Fruit fly (Drosophila melanogaster): ENCODE data around the gene comt.

Gene comt

dm6 chrX:13236516-13237245, 22.1 kb upstream of the comt start, which contains the start of gene CG32639:
Gene CG32639 (minus strand): TSS chrX:13236566.
- TF ChIP-seq CG33017 (tag; optimal IDR thresholded peaks at IDR 0.05): no peak
- no peak for TF ChIP-seq cnc (optimal IDR thresholded peaks at IDR 0.05)
- TF ChIP-seq CG7101 (tag; optimal IDR thresholded peaks at IDR 0.05): no peak
- no peak for TF ChIP-seq CG14711 (tag; optimal IDR thresholded peaks at IDR 0.05)
- TF ChIP-seq bab1 (GFP tag; optimal IDR thresholded peaks at IDR 0.05): no peak
- no peak for TF ChIP-seq CG12768 (GFP tag; optimal IDR thresholded peaks at IDR 0.05)
- TF ChIP-seq ovo (GFP tag; optimal IDR thresholded peaks at IDR 0.05): no peak
- TF ChIP-seq cic (GFP tag; optimal IDR thresholded peaks at IDR 0.05): no peak
- no peak for TF ChIP-seq CG11617 (GFP tag; optimal IDR thresholded peaks at IDR 0.05)
- TF ChIP-seq tj (GFP tag; optimal IDR thresholded peaks at IDR 0.05): no peak
- TF ChIP-seq toe (GFP tag; optimal IDR thresholded peaks at IDR 0.05): no peak
- no peak for TF ChIP-seq Clk (GFP tag; optimal IDR thresholded peaks at IDR 0.05)
- TF ChIP-seq CG7045 (GFP tag; optimal IDR thresholded peaks at IDR 0.05): no peak
- no peak for TF ChIP-seq pad (GFP tag; optimal IDR thresholded peaks at IDR 0.05)
- no peak for TF ChIP-seq Crg-1 (GFP tag; optimal IDR thresholded peaks at IDR 0.05)
- TF ChIP-seq Hr96 (GFP tag; optimal IDR thresholded peaks at IDR 0.05): no peak
- TF ChIP-seq CG1620 (GFP tag; optimal IDR thresholded peaks at IDR 0.05): no peak
- no peak for TF ChIP-seq Mnt (GFP tag; optimal IDR thresholded peaks at IDR 0.05)

- TF ChIP-seq CG7101 (tag; optimal IDR thresholded peaks at IDR 0.05) (peak; percentile 13), cic (GFP tag; optimal IDR thresholded peaks at IDR 0.05) (no peak), tj (GFP tag; optimal IDR thresholded peaks at IDR 0.05) (peak; percentile 78), CG7045 (GFP tag; optimal IDR thresholded peaks at IDR 0.05) (peak; percentile 22), CG33017 (tag; optimal IDR thresholded peaks at IDR 0.05) (peak; percentile 5), CG14711 (tag; optimal IDR thresholded peaks at IDR 0.05) (peak; percentile 13)
Measured at dm6 chrX:13238294-13238917, 20.4 kb upstream of the comt start.

dm6 chrX:13240812-13241211, 18.0 kb upstream of the comt start:
- TF ChIP-seq cnc (optimal IDR thresholded peaks at IDR 0.05) (no peak), CG33017 (tag; optimal IDR thresholded peaks at IDR 0.05) (no peak), CG5204 (GFP tag; optimal IDR thresholded peaks at IDR 0.05) (no peak), CG11617 (GFP tag; optimal IDR thresholded peaks at IDR 0.05) (no peak), Crg-1 (GFP tag; optimal IDR thresholded peaks at IDR 0.05) (no peak)

- no peak for TF ChIP-seq toe (GFP tag; optimal IDR thresholded peaks at IDR 0.05)
- no peak for TF ChIP-seq CG7101 (tag; optimal IDR thresholded peaks at IDR 0.05)
- no peak for TF ChIP-seq pad (GFP tag; optimal IDR thresholded peaks at IDR 0.05)
- no peak for TF ChIP-seq CG14711 (tag; optimal IDR thresholded peaks at IDR 0.05)
- TF ChIP-seq CG5204 (GFP tag; optimal IDR thresholded peaks at IDR 0.05): no peak
- TF ChIP-seq CG12768 (GFP tag; optimal IDR thresholded peaks at IDR 0.05): no peak
- TF ChIP-seq cnc (optimal IDR thresholded peaks at IDR 0.05): no peak
- no peak for TF ChIP-seq Hr96 (GFP tag; optimal IDR thresholded peaks at IDR 0.05)
- no peak for TF ChIP-seq Crg-1 (GFP tag; optimal IDR thresholded peaks at IDR 0.05)
- no peak for TF ChIP-seq ovo (GFP tag; optimal IDR thresholded peaks at IDR 0.05)
- no peak for TF ChIP-seq CG7045 (GFP tag; optimal IDR thresholded peaks at IDR 0.05)
- peak; percentile 78 for TF ChIP-seq kay (GFP tag; ENCODE audit: borderline replicate concordance)
- no peak for TF ChIP-seq CG11617 (GFP tag; optimal IDR thresholded peaks at IDR 0.05)
- no peak for TF ChIP-seq bab1 (GFP tag; optimal IDR thresholded peaks at IDR 0.05)
- TF ChIP-seq cic (GFP tag; optimal IDR thresholded peaks at IDR 0.05): peak; percentile 23
- no peak for TF ChIP-seq Clk (GFP tag; optimal IDR thresholded peaks at IDR 0.05)
- TF ChIP-seq CG33017 (tag; optimal IDR thresholded peaks at IDR 0.05): no peak
- no peak for TF ChIP-seq CG1620 (GFP tag; optimal IDR thresholded peaks at IDR 0.05)
- no peak for TF ChIP-seq Mnt (GFP tag; optimal IDR thresholded peaks at IDR 0.05)
- peak; percentile 19 for TF ChIP-seq tj (GFP tag; optimal IDR thresholded peaks at IDR 0.05)
Measured at dm6 chrX:13243726-13244323, 15.0 kb upstream of the comt start.

- no peak for TF ChIP-seq cnc (optimal IDR thresholded peaks at IDR 0.05)
- TF ChIP-seq CG12768 (GFP tag; optimal IDR thresholded peaks at IDR 0.05): no peak
- TF ChIP-seq Hr96 (GFP tag; optimal IDR thresholded peaks at IDR 0.05): no peak
- no peak for TF ChIP-seq kay (GFP tag; ENCODE audit: borderline replicate concordance)
- TF ChIP-seq Crg-1 (GFP tag; optimal IDR thresholded peaks at IDR 0.05): no peak
- no peak for TF ChIP-seq Mnt (GFP tag; optimal IDR thresholded peaks at IDR 0.05)
- no peak for TF ChIP-seq CG14711 (tag; optimal IDR thresholded peaks at IDR 0.05)
Measured at dm6 chrX:13244462-13244861, 14.4 kb upstream of the comt start.

dm6 chrX:13245767-13246166, 13.1 kb upstream of the comt start:
- TF ChIP-seq kay (GFP tag; ENCODE audit: borderline replicate concordance): no peak
- TF ChIP-seq Hr96 (GFP tag; optimal IDR thresholded peaks at IDR 0.05): no peak

Data from whole organism, adult.